Fruit fly (Drosophila melanogaster) whole organism, embryonic: ENCODE data around the gene CG33235.

Experiments used
- Blimp-1 ChIP-seq: fragments of 200-800 bp; sonication (Bioruptor generic); optimal IDR thresholded peaks from 3 replicates; lab custom pipeline; 2018; ENCODE audit warnings: missing biosample characterization, missing genetic modification characterization, mild to moderate bottlenecking, moderate library complexity, missing genetic modification reagents
- CG10267 ChIP-seq: fragments of 200-800 bp; sonication (Bioruptor generic); optimal IDR thresholded peaks from 2 replicates; lab custom pipeline; 2018; ENCODE audit warnings: missing biosample characterization, mild to moderate bottlenecking, missing genetic modification characterization, moderate library complexity
- CG10565 ChIP-seq: fragments of 200-800 bp; sonication (Bioruptor generic); optimal IDR thresholded peaks from 3 replicates; lab custom pipeline; 2016; ENCODE audit warnings: missing biosample characterization, mild to moderate bottlenecking, missing genetic modification characterization
- CG11456 ChIP-seq: fragments of 200-800 bp; sonication (Bioruptor generic); IDR thresholded peaks from 3 replicates; pipeline ENCODE4 v1.3.6; 2022; ENCODE audit warnings: missing biosample characterization, missing genetic modification characterization
- CG11695 ChIP-seq: fragments of 200-800 bp; sonication (Bioruptor generic); IDR thresholded peaks from 3 replicates; pipeline ENCODE4 v1.3.6; 2022; ENCODE audit warnings: missing biosample characterization, missing genetic modification characterization
- CG12071 ChIP-seq: fragments of 200-800 bp; sonication (Bioruptor generic); optimal IDR thresholded peaks from 3 replicates; lab custom pipeline; 2018; ENCODE audit warnings: missing biosample characterization, mild to moderate bottlenecking, missing genetic modification characterization
- CG12391 ChIP-seq: fragments of 200-800 bp; sonication (Bioruptor generic); optimal IDR thresholded peaks from 3 replicates; lab custom pipeline; 2018; ENCODE audit warnings: missing biosample characterization, mild to moderate bottlenecking, missing genetic modification characterization, moderate library complexity
- CG13123 ChIP-seq: fragments of 200-800 bp; sonication (Bioruptor generic); optimal IDR thresholded peaks from 2 replicates; lab custom pipeline; 2016; ENCODE audit warnings: missing biosample characterization, missing genetic modification characterization
- CG14860 ChIP-seq: fragments of 200-800 bp; sonication (Bioruptor generic); IDR thresholded peaks from 3 replicates; pipeline ENCODE4 v1.3.6; 2022; ENCODE audit warnings: missing biosample characterization, missing genetic modification characterization; ENCODE audit not compliant: partially characterized antibody
- CG15479 ChIP-seq: fragments of 200-800 bp; sonication (Bioruptor generic); optimal IDR thresholded peaks from 3 replicates; lab custom pipeline; 2019; ENCODE audit warnings: missing biosample characterization, mild to moderate bottlenecking, missing genetic modification characterization, moderate library complexity
- CG1602 ChIP-seq: fragments of 200-800 bp; sonication (Bioruptor generic); optimal IDR thresholded peaks from 3 replicates; lab custom pipeline; 2016; ENCODE audit warnings: missing biosample characterization, missing genetic modification characterization
- CG17361 ChIP-seq: fragments of 200-800 bp; sonication (Bioruptor generic); IDR thresholded peaks from 3 replicates; pipeline ENCODE4 v1.3.6; 2022; ENCODE audit warnings: missing biosample characterization, missing genetic modification characterization
- CG17385 ChIP-seq: fragments of 200-800 bp; sonication (Bioruptor generic); optimal IDR thresholded peaks from 3 replicates; lab custom pipeline; 2018; ENCODE audit warnings: missing biosample characterization, mild to moderate bottlenecking, missing genetic modification characterization
- CG3281 ChIP-seq: fragments of 200-800 bp; sonication (Bioruptor generic); optimal IDR thresholded peaks from 3 replicates; lab custom pipeline; 2017; ENCODE audit warnings: missing biosample characterization, mild to moderate bottlenecking, missing genetic modification characterization
- CG3407 ChIP-seq: fragments of 200-800 bp; sonication (Bioruptor generic); optimal IDR thresholded peaks from 2 replicates; lab custom pipeline; 2018; ENCODE audit warnings: missing biosample characterization, mild to moderate bottlenecking, missing genetic modification characterization
- CG4282 ChIP-seq: fragments of 200-800 bp; sonication (Bioruptor generic); optimal IDR thresholded peaks from 2 replicates; lab custom pipeline; 2016; ENCODE audit warnings: missing biosample characterization, missing genetic modification characterization
- CG4617 ChIP-seq: fragments of 200-800 bp; sonication (Bioruptor generic); optimal IDR thresholded peaks from 3 replicates; lab custom pipeline; 2016; ENCODE audit warnings: missing biosample characterization, missing genetic modification characterization, borderline replicate concordance
- CG4707 ChIP-seq: fragments of 200-800 bp; sonication (Bioruptor generic); optimal IDR thresholded peaks from 2 replicates; lab custom pipeline; 2018; ENCODE audit warnings: missing biosample characterization, mild to moderate bottlenecking, missing genetic modification characterization, moderate library complexity
- CG6254 ChIP-seq: fragments of 200-800 bp; sonication (Bioruptor generic); optimal IDR thresholded peaks from 3 replicates; lab custom pipeline; 2017; ENCODE audit warnings: mild to moderate bottlenecking, missing biosample characterization, missing genetic modification reagents, missing genetic modification characterization
- CG6683 ChIP-seq: fragments of 200-800 bp; sonication (Bioruptor generic); optimal IDR thresholded peaks from 2 replicates; lab custom pipeline; 2017; ENCODE audit warnings: missing biosample characterization, mild to moderate bottlenecking, missing genetic modification characterization, missing genetic modification reagents
- CG7556 ChIP-seq: fragments of 200-800 bp; sonication (Bioruptor generic); optimal IDR thresholded peaks from 2 replicates; lab custom pipeline; 2017; ENCODE audit warnings: missing biosample characterization, mild to moderate bottlenecking, missing genetic modification characterization
- CG7786 ChIP-seq: fragments of 200-800 bp; sonication (Bioruptor generic); optimal IDR thresholded peaks from 2 replicates; lab custom pipeline; 2016; ENCODE audit warnings: missing biosample characterization, missing genetic modification characterization
- CG7987 ChIP-seq: fragments of 200-800 bp; sonication (Bioruptor generic); optimal IDR thresholded peaks from 2 replicates; lab custom pipeline; 2018; ENCODE audit warnings: missing biosample characterization, mild to moderate bottlenecking, missing genetic modification characterization, moderate library complexity
- CG9437 ChIP-seq: fragments of 200-800 bp; sonication (Bioruptor generic); optimal IDR thresholded peaks from 2 replicates; lab custom pipeline; 2018; ENCODE audit warnings: missing biosample characterization, mild to moderate bottlenecking, missing genetic modification characterization
- CG9817 ChIP-seq: fragments of 200-800 bp; sonication (Bioruptor generic); optimal IDR thresholded peaks from 2 replicates; lab custom pipeline; 2018; ENCODE audit warnings: missing biosample characterization, mild to moderate bottlenecking, missing genetic modification characterization, moderate library complexity
- Dfd ChIP-seq, 2 experiments: fragments of >200 bp; optimal IDR thresholded peaks; 2 replicates each; lab custom pipeline; 2017; ENCODE audit warnings: missing biosample characterization in 2 of 2, missing genetic modification characterization in 2 of 2
- Gsc ChIP-seq: fragments of 200-800 bp; sonication (Bioruptor generic); IDR thresholded peaks from 2 replicates; pipeline ENCODE4 v1.3.6; 2022; ENCODE audit warnings: missing biosample characterization, missing genetic modification characterization
- Hand ChIP-seq: fragments of 200-800 bp; sonication (Bioruptor generic); optimal IDR thresholded peaks from 2 replicates; lab custom pipeline; 2017; ENCODE audit warnings: mild to moderate bottlenecking, missing biosample characterization, missing genetic modification reagents, missing genetic modification characterization
- NFAT ChIP-seq: fragments of 200-800 bp; sonication (Bioruptor generic); IDR thresholded peaks from 2 replicates; pipeline ENCODE4 v1.3.6; 2022; ENCODE audit warnings: missing biosample characterization, missing genetic modification characterization
- caup ChIP-seq: fragments of 200-800 bp; sonication (Bioruptor generic); optimal IDR thresholded peaks from 3 replicates; lab custom pipeline; 2017; ENCODE audit warnings: missing biosample characterization, mild to moderate bottlenecking, missing genetic modification characterization, moderate library complexity; ENCODE audit not compliant: severe bottlenecking
- chm ChIP-seq: fragments of 200-800 bp; sonication (Bioruptor generic); IDR thresholded peaks from 2 replicates; pipeline ENCODE4 v1.3.6; 2022; ENCODE audit warnings: missing biosample characterization, missing genetic modification characterization
- danr ChIP-seq: fragments of 200-800 bp; sonication (Bioruptor generic); IDR thresholded peaks from 2 replicates; pipeline ENCODE4 v1.3.6; 2022; ENCODE audit warnings: missing biosample characterization, missing genetic modification characterization
- ewg ChIP-seq: fragments of 200-800 bp; sonication (Bioruptor generic); optimal IDR thresholded peaks from 3 replicates; lab custom pipeline; 2017; ENCODE audit warnings: mild to moderate bottlenecking, missing biosample characterization, missing genetic modification reagents, missing genetic modification characterization
- fru ChIP-seq: fragments of >200 bp; optimal IDR thresholded peaks from 2 replicates; lab custom pipeline; 2017
- gfzf ChIP-seq: fragments of 200-800 bp; sonication (Bioruptor generic); optimal IDR thresholded peaks from 2 replicates; lab custom pipeline; 2016; ENCODE audit warnings: missing biosample characterization, mild to moderate bottlenecking, missing genetic modification characterization, moderate library complexity
- gsb ChIP-seq: fragments of 200-800 bp; sonication (Bioruptor generic); IDR thresholded peaks from 2 replicates; pipeline ENCODE4 v1.3.6; 2022; ENCODE audit warnings: missing biosample characterization, missing genetic modification characterization
- ken ChIP-seq: fragments of 200-800 bp; sonication (Bioruptor generic); IDR thresholded peaks from 3 replicates; pipeline ENCODE4 v1.3.6; 2022; ENCODE audit warnings: missing biosample characterization, missing genetic modification characterization
- lov ChIP-seq, 2 experiments: fragments of 200-800 bp in 1 of 2; fragments of >200 bp in 1 of 2; sonication (Bioruptor generic) in 1 of 2; IDR thresholded peaks in 1 of 2; optimal IDR thresholded peaks in 1 of 2; 2 replicates in 1 of 2; 3 replicates in 1 of 2; pipeline versions ENCODE4 v1.3.6 to Lab custom; 2017 to 2022; ENCODE audit warnings: missing biosample characterization in 1 of 2, missing genetic modification characterization in 1 of 2
- luna ChIP-seq: fragments of 200-800 bp; sonication (Bioruptor generic); optimal IDR thresholded peaks from 2 replicates; lab custom pipeline; 2016; ENCODE audit warnings: missing biosample characterization, missing genetic modification characterization
- mld ChIP-seq: fragments of 200-800 bp; sonication (Bioruptor generic); IDR thresholded peaks from 3 replicates; pipeline ENCODE4 v1.3.6; 2022; ENCODE audit warnings: missing biosample characterization, missing genetic modification characterization; ENCODE audit not compliant: partially characterized antibody
- prd ChIP-seq, 3 experiments: fragments of >200 bp in 2 of 3; fragments of 200-800 bp in 1 of 3; sonication (Bioruptor generic) in 1 of 3; optimal IDR thresholded peaks in 2 of 3; IDR thresholded peaks in 1 of 3; 2 replicates in 2 of 3; 3 replicates in 1 of 3; pipeline versions ENCODE4 v1.3.6 to Lab custom; 2017 to 2022; ENCODE audit warnings: missing biosample characterization in 1 of 3, missing genetic modification characterization in 1 of 3
- ro ChIP-seq: fragments of 200-800 bp; sonication (Bioruptor generic); IDR thresholded peaks from 2 replicates; pipeline ENCODE4 v1.3.6; 2022; ENCODE audit warnings: missing biosample characterization, missing genetic modification characterization
- tap ChIP-seq: fragments of 200-800 bp; optimal IDR thresholded peaks from 3 replicates; lab custom pipeline; 2019; ENCODE audit warnings: missing biosample characterization, mild to moderate bottlenecking, missing genetic modification characterization, moderate library complexity
- tgo ChIP-seq: fragments of 200-800 bp; sonication (Bioruptor generic); IDR thresholded peaks from 3 replicates; pipeline ENCODE4 v1.3.6; 2022; ENCODE audit warnings: missing biosample characterization, missing genetic modification characterization
- trh ChIP-seq: fragments of 200-800 bp; sonication (Bioruptor generic); optimal IDR thresholded peaks from 2 replicates; lab custom pipeline; 2016; ENCODE audit warnings: missing biosample characterization, missing genetic modification characterization
- ttk ChIP-seq: fragments of 200-800 bp; sonication (Bioruptor generic); IDR thresholded peaks from 2 replicates; pipeline ENCODE4 v2.1.2; 2022; ENCODE audit warnings: missing biosample characterization, missing genetic modification characterization
- tup ChIP-seq: fragments of 200-800 bp; sonication (Bioruptor generic); optimal IDR thresholded peaks from 2 replicates; lab custom pipeline; 2016; ENCODE audit warnings: missing biosample characterization, mild to moderate bottlenecking, missing genetic modification characterization, moderate library complexity
- unpg ChIP-seq: fragments of 200-800 bp; sonication (Bioruptor generic); optimal IDR thresholded peaks from 3 replicates; lab custom pipeline; 2018; ENCODE audit warnings: missing biosample characterization, mild to moderate bottlenecking, missing genetic modification characterization, moderate library complexity

Gene CG33235

dm6 chrX:11446792-11447405 lies 44.5 kb downstream of the CG33235 start (continued):
- TF ChIP-seq ro (GFP tag; lab: Robert Waterston, UW): no peak
- no peak for TF ChIP-seq mld
- TF ChIP-seq gsb (GFP tag; lab: Robert Waterston, UW): peak; percentile 72
- TF ChIP-seq CG10267 (tag; lab: Kevin White, UChicago): peak; percentile 12
- peak; percentile 70 for TF ChIP-seq Hand (GFP tag; lab: Kevin White, UChicago)
- no peak for TF ChIP-seq prd (optimal IDR thresholded peaks at IDR 0.05; lab: Kevin White, UChicago)
- peak; percentile 85 for TF ChIP-seq prd (GFP tag; IDR thresholded peaks at IDR 0.05; lab: Robert Waterston, UW)
- peak; percentile 73 for TF ChIP-seq chm (GFP tag; lab: Robert Waterston, UW)
- peak; percentile 78 for TF ChIP-seq luna (GFP tag; lab: Kevin White, UChicago)
- peak; percentile 29 for TF ChIP-seq Blimp-1
- TF ChIP-seq fru (lab: Kevin White, UChicago): no peak
- peak; percentile 46; the same call in 1 of the 2 replicates for TF ChIP-seq ttk (GFP tag; lab: Robert Waterston, UW)
- peak; percentile 79 for TF ChIP-seq CG12071 (GFP tag; lab: Kevin White, UChicago)
- peak; percentile 73 for TF ChIP-seq unpg
- TF ChIP-seq tgo: peak; percentile 69; the same call in 2 of the 3 replicates
- TF ChIP-seq CG7556 (GFP tag; lab: Kevin White, UChicago): peak; percentile 73
- no peak for TF ChIP-seq CG15479
- peak; percentile 86 for TF ChIP-seq CG3281 (GFP tag; lab: Kevin White, UChicago)
- peak; percentile 86 for TF ChIP-seq CG9817 (tag; lab: Kevin White, UChicago)
- TF ChIP-seq CG11456 (GFP tag; lab: Robert Waterston, UW): peak; percentile 92
- TF ChIP-seq CG17361: peak; percentile 50; the same call in 2 of the 3 replicates
- peak; percentile 31 for TF ChIP-seq CG13123 (GFP tag; lab: Kevin White, UChicago)
- peak; percentile 51 for TF ChIP-seq danr (GFP tag; lab: Robert Waterston, UW)
- no peak for TF ChIP-seq Dfd (GFP tag; optimal IDR thresholded peaks at IDR 0.05; lab: Kevin White, UChicago)
- no peak for TF ChIP-seq CG6254
- peak; percentile 61 for TF ChIP-seq CG12391 (tag; lab: Kevin White, UChicago)
- TF ChIP-seq NFAT: peak; percentile 93
- no peak for TF ChIP-seq trh
- TF ChIP-seq CG17385: peak; percentile 50
- no peak for TF ChIP-seq tup
- TF ChIP-seq tap (tag; lab: Kevin White, UChicago): peak; percentile 55
- TF ChIP-seq CG6683 (GFP tag; lab: Kevin White, UChicago): peak; percentile 54
- peak; percentile 19 for TF ChIP-seq ewg (GFP tag; lab: Kevin White, UChicago)
- TF ChIP-seq CG4617 (GFP tag; lab: Kevin White, UChicago): peak; percentile 14
- peak; percentile 77 for TF ChIP-seq ken (GFP tag; lab: Robert Waterston, UW)
- no peak for TF ChIP-seq CG3407 (GFP tag; lab: Kevin White, UChicago)
- TF ChIP-seq caup: peak; percentile 86
- TF ChIP-seq CG4282 (GFP tag; lab: Kevin White, UChicago): peak; percentile 59
- peak; percentile 31 for TF ChIP-seq CG1602 (GFP tag; lab: Kevin White, UChicago)
- TF ChIP-seq gfzf (GFP tag; lab: Kevin White, UChicago): no peak
- TF ChIP-seq Gsc (GFP tag; lab: Robert Waterston, UW): peak; percentile 42; the same call in 1 of the 2 replicates
- TF ChIP-seq CG11695 (GFP tag; lab: Robert Waterston, UW): peak; percentile 73; the same call in 2 of the 3 replicates
- peak; percentile 20 for TF ChIP-seq CG7987
- peak; percentile 3 for TF ChIP-seq CG9437
- TF ChIP-seq lov (optimal IDR thresholded peaks at IDR 0.05; lab: Kevin White, UChicago): no peak
- TF ChIP-seq lov (GFP tag; IDR thresholded peaks at IDR 0.05; lab: Robert Waterston, UW): 0 out of 3 replicates have a peak, but pooled peaks have one; percentile 16
- TF ChIP-seq CG4707 (GFP tag; lab: Kevin White, UChicago): no peak
- TF ChIP-seq CG14860 (GFP tag; lab: Robert Waterston, UW): no peak
- no peak for TF ChIP-seq CG10565 (GFP tag; lab: Kevin White, UChicago)
- TF ChIP-seq CG7786 (GFP tag; lab: Kevin White, UChicago): peak; percentile 93
